Fruit fly (Drosophila melanogaster) whole organism, embryonic: ENCODE results near the gene CG43294.
A peak's percentile ranks its signal among the peaks of the same experiment; 100 is the strongest.

Experiments used
- Asciz ChIP-seq: fragments of 200-800 bp; sonication (Bioruptor generic); optimal IDR thresholded peaks from 2 replicates; lab custom pipeline; 2017; ENCODE audit warnings: missing biosample characterization, mild to moderate bottlenecking, missing genetic modification characterization, missing genetic modification reagents
- Bgb ChIP-seq: fragments of 200-800 bp; sonication (Bioruptor generic); IDR thresholded peaks from 2 replicates; pipeline ENCODE4 v1.3.6; 2022; ENCODE audit warnings: missing biosample characterization, missing genetic modification characterization; ENCODE audit not compliant: partially characterized antibody
- CG10959 ChIP-seq: fragments of 200-800 bp; sonication (Bioruptor generic); IDR thresholded peaks from 2 replicates; pipeline ENCODE4 v1.3.6; 2022; ENCODE audit warnings: missing biosample characterization, missing genetic modification characterization
- CG12236 ChIP-seq: fragments of 200-800 bp; sonication (Bioruptor generic); optimal IDR thresholded peaks from 2 replicates; lab custom pipeline; 2016; ENCODE audit warnings: missing biosample characterization, missing genetic modification characterization
- CG13775 ChIP-seq: fragments of 200-800 bp; sonication (Bioruptor generic); optimal IDR thresholded peaks from 3 replicates; lab custom pipeline; 2017; ENCODE audit warnings: missing biosample characterization, mild to moderate bottlenecking, missing genetic modification characterization
- CG14050 ChIP-seq: fragments of 200-800 bp; sonication (Bioruptor generic); IDR thresholded peaks from 3 replicates; pipeline ENCODE4 v1.3.6; 2022; ENCODE audit warnings: missing biosample characterization, missing genetic modification characterization
- CG18764 ChIP-seq: fragments of 200-800 bp; sonication (Bioruptor generic); optimal IDR thresholded peaks from 3 replicates; lab custom pipeline; 2016; ENCODE audit warnings: missing biosample characterization, missing genetic modification characterization
- CG2116 ChIP-seq: fragments of 200-800 bp; sonication (Bioruptor generic); optimal IDR thresholded peaks from 3 replicates; lab custom pipeline; 2018; ENCODE audit warnings: missing biosample characterization, mild to moderate bottlenecking, missing genetic modification characterization
- CG4854 ChIP-seq: fragments of 200-800 bp; sonication (Bioruptor generic); optimal IDR thresholded peaks from 2 replicates; lab custom pipeline; 2016; ENCODE audit warnings: missing biosample characterization, missing genetic modification characterization, inconsistent platforms
- CG7372 ChIP-seq: fragments of 200-800 bp; sonication (Bioruptor generic); IDR thresholded peaks from 2 replicates; pipeline ENCODE4 v1.3.6; 2022; ENCODE audit warnings: missing biosample characterization, missing genetic modification characterization
- CG8944 ChIP-seq: fragments of 200-800 bp; sonication (Bioruptor generic); optimal IDR thresholded peaks from 3 replicates; lab custom pipeline; 2016; ENCODE audit warnings: missing biosample characterization, missing genetic modification characterization
- Camta ChIP-seq: fragments of 200-800 bp; sonication (Bioruptor generic); optimal IDR thresholded peaks from 2 replicates; lab custom pipeline; 2016; ENCODE audit warnings: missing biosample characterization, missing genetic modification characterization
- CkIIα-i1 ChIP-seq: fragments of 200-800 bp; sonication (Bioruptor generic); IDR thresholded peaks from 2 replicates; pipeline ENCODE4 v1.3.6; 2022; ENCODE audit warnings: missing biosample characterization, missing genetic modification characterization
- Deaf1 ChIP-seq: fragments of 200-800 bp; optimal IDR thresholded peaks from 3 replicates; lab custom pipeline; 2019; ENCODE audit warnings: missing biosample characterization, mild to moderate bottlenecking, missing genetic modification characterization, moderate library complexity
- Dek ChIP-seq: fragments of 200-800 bp; sonication (Bioruptor generic); optimal IDR thresholded peaks from 3 replicates; lab custom pipeline; 2019; ENCODE audit warnings: missing biosample characterization, mild to moderate bottlenecking, missing genetic modification characterization, moderate library complexity
- Dfd ChIP-seq, 2 experiments: fragments of >200 bp; optimal IDR thresholded peaks; 2 replicates each; lab custom pipeline; 2017; ENCODE audit warnings: missing biosample characterization in 2 of 2, missing genetic modification characterization in 2 of 2
- Drgx ChIP-seq: fragments of 200-800 bp; sonication (Bioruptor generic); IDR thresholded peaks from 2 replicates; pipeline ENCODE4 v1.3.6; 2022; ENCODE audit warnings: missing biosample characterization, missing genetic modification characterization
- Ets65A ChIP-seq: fragments of 200-800 bp; sonication (Bioruptor generic); peaks from one replicate; lab custom pipeline; 2016; ENCODE audit warnings: missing biosample characterization, missing genetic modification characterization
- Fer3 ChIP-seq: fragments of 200-800 bp; sonication (Bioruptor generic); optimal IDR thresholded peaks from 2 replicates; lab custom pipeline; 2018; ENCODE audit warnings: missing biosample characterization, mild to moderate bottlenecking, missing genetic modification characterization, moderate library complexity
- Gsc ChIP-seq: fragments of 200-800 bp; sonication (Bioruptor generic); IDR thresholded peaks from 2 replicates; pipeline ENCODE4 v1.3.6; 2022; ENCODE audit warnings: missing biosample characterization, missing genetic modification characterization
- Hr78 ChIP-seq, 2 experiments: fragments of 200-800 bp in 1 of 2; fragments of >200 bp in 1 of 2; sonication (Bioruptor generic) in 1 of 2; optimal IDR thresholded peaks; 2 replicates each; lab custom pipeline; 2017 to 2019; ENCODE audit warnings: missing biosample characterization in 2 of 2, missing genetic modification characterization in 2 of 2, mild to moderate bottlenecking in 1 of 2, moderate library complexity in 1 of 2
- Lhr ChIP-seq: fragments of 200-800 bp; sonication (Bioruptor generic); optimal IDR thresholded peaks from 3 replicates; lab custom pipeline; 2017; ENCODE audit warnings: mild to moderate bottlenecking, missing biosample characterization, missing genetic modification reagents, missing genetic modification characterization
- MESR4 ChIP-seq: fragments of 200-800 bp; sonication (Bioruptor generic); optimal IDR thresholded peaks from 2 replicates; lab custom pipeline; 2018; ENCODE audit warnings: missing biosample characterization, mild to moderate bottlenecking, missing genetic modification characterization, moderate library complexity
- Mrtf ChIP-seq: fragments of 200-800 bp; sonication (Bioruptor generic); IDR thresholded peaks from 3 replicates; pipeline ENCODE4 v1.3.6; 2022; ENCODE audit warnings: missing biosample characterization, missing genetic modification characterization
- NK7.1 ChIP-seq: fragments of 200-800 bp; sonication (Bioruptor generic); optimal IDR thresholded peaks from 3 replicates; lab custom pipeline; 2016; ENCODE audit warnings: missing biosample characterization, missing genetic modification characterization
- Nf-YB ChIP-seq: fragments of 200-800 bp; sonication (Bioruptor generic); optimal IDR thresholded peaks from 3 replicates; lab custom pipeline; 2019; ENCODE audit warnings: missing biosample characterization, mild to moderate bottlenecking, missing genetic modification characterization, moderate library complexity
- Ptx1 ChIP-seq: fragments of 200-800 bp; sonication (Bioruptor generic); IDR thresholded peaks from 2 replicates; pipeline ENCODE4 v1.3.6; 2022; ENCODE audit warnings: missing biosample characterization, missing genetic modification characterization
- ac ChIP-seq: fragments of 200-800 bp; sonication (Bioruptor generic); optimal IDR thresholded peaks from 3 replicates; lab custom pipeline; 2017; ENCODE audit warnings: missing biosample characterization, mild to moderate bottlenecking, missing genetic modification characterization
- ase ChIP-seq: fragments of 200-800 bp; sonication (Bioruptor generic); IDR thresholded peaks from 3 replicates; pipeline ENCODE4 v1.3.6; 2022; ENCODE audit warnings: missing biosample characterization, missing genetic modification characterization
- danr ChIP-seq: fragments of 200-800 bp; sonication (Bioruptor generic); IDR thresholded peaks from 2 replicates; pipeline ENCODE4 v1.3.6; 2022; ENCODE audit warnings: missing biosample characterization, missing genetic modification characterization
- dimm ChIP-seq: fragments of 200-800 bp; sonication (Bioruptor generic); IDR thresholded peaks from 2 replicates; pipeline ENCODE4 v1.3.6; 2022; ENCODE audit warnings: missing biosample characterization, missing genetic modification characterization
- disco-r ChIP-seq: fragments of 200-800 bp; sonication (Bioruptor generic); optimal IDR thresholded peaks from 2 replicates; lab custom pipeline; 2016; ENCODE audit warnings: missing biosample characterization, missing genetic modification characterization
- dmrt11E ChIP-seq: fragments of 200-800 bp; sonication (Bioruptor generic); optimal IDR thresholded peaks from 3 replicates; lab custom pipeline; 2018; ENCODE audit warnings: missing biosample characterization, mild to moderate bottlenecking, missing genetic modification characterization, moderate library complexity
- dmrt99B ChIP-seq: fragments of 200-800 bp; sonication (Bioruptor generic); optimal IDR thresholded peaks from 2 replicates; lab custom pipeline; 2018; ENCODE audit warnings: missing biosample characterization, mild to moderate bottlenecking, missing genetic modification characterization, moderate library complexity
- dysf ChIP-seq: fragments of 200-800 bp; sonication (Bioruptor generic); IDR thresholded peaks from 3 replicates; pipeline ENCODE4 v1.3.6; 2022; ENCODE audit warnings: missing biosample characterization, missing genetic modification characterization
- ftz-f1 ChIP-seq: fragments of 200-800 bp; sonication (Bioruptor generic); optimal IDR thresholded peaks from 2 replicates; lab custom pipeline; 2016; ENCODE audit warnings: missing biosample characterization, missing genetic modification characterization
- gcm2 ChIP-seq: fragments of 200-800 bp; sonication (Bioruptor generic); optimal IDR thresholded peaks from 2 replicates; lab custom pipeline; 2016; ENCODE audit warnings: missing biosample characterization, missing genetic modification characterization
- hb ChIP-seq: fragments of 200-800 bp; sonication (Bioruptor generic); IDR thresholded peaks from 3 replicates; pipeline ENCODE4 v1.3.6; 2022; ENCODE audit warnings: missing biosample characterization, missing genetic modification characterization; ENCODE audit not compliant: partially characterized antibody
- jigr1 ChIP-seq: fragments of 200-800 bp; sonication (Bioruptor generic); IDR thresholded peaks from 3 replicates; pipeline ENCODE4 v1.3.6; 2022; ENCODE audit warnings: missing biosample characterization, missing genetic modification characterization
- lola ChIP-seq, 3 experiments: fragments of >200 bp in 2 of 3; fragments of 200-800 bp in 1 of 3; sonication (Bioruptor generic) in 1 of 3; optimal IDR thresholded peaks; 2 replicates each; lab custom pipeline; 2017 to 2019; ENCODE audit warnings: missing biosample characterization in 3 of 3, missing genetic modification characterization in 3 of 3, mild to moderate bottlenecking in 1 of 3, moderate library complexity in 1 of 3
- maf-S ChIP-seq: fragments of 200-800 bp; sonication (Bioruptor generic); optimal IDR thresholded peaks from 2 replicates; lab custom pipeline; 2016; ENCODE audit warnings: missing biosample characterization, missing genetic modification characterization
- nerfin-1 ChIP-seq: fragments of 200-800 bp; sonication (Bioruptor generic); optimal IDR thresholded peaks from 3 replicates; lab custom pipeline; 2019; ENCODE audit warnings: missing biosample characterization, mild to moderate bottlenecking, missing genetic modification characterization, moderate library complexity
- pho ChIP-seq: fragments of 200-800 bp; sonication (Bioruptor generic); optimal IDR thresholded peaks from 2 replicates; lab custom pipeline; 2016; ENCODE audit warnings: missing biosample characterization, missing genetic modification characterization
- ranshi ChIP-seq: fragments of 200-800 bp; sonication (Bioruptor generic); IDR thresholded peaks from 2 replicates; pipeline ENCODE4 v1.3.6; 2022; ENCODE audit warnings: missing biosample characterization, missing genetic modification characterization
- row ChIP-seq: fragments of 200-800 bp; sonication (Bioruptor generic); IDR thresholded peaks from 3 replicates; pipeline ENCODE4 v1.3.6; 2022; ENCODE audit warnings: missing biosample characterization, missing genetic modification characterization
- schlank ChIP-seq: fragments of 200-800 bp; sonication (Bioruptor generic); optimal IDR thresholded peaks from 2 replicates; lab custom pipeline; 2018; ENCODE audit warnings: missing biosample characterization, mild to moderate bottlenecking, missing genetic modification characterization
- sima ChIP-seq: fragments of 200-800 bp; sonication (Bioruptor generic); optimal IDR thresholded peaks from 2 replicates; lab custom pipeline; 2016; ENCODE audit warnings: missing biosample characterization, missing genetic modification characterization
- slbo ChIP-seq: fragments of 200-800 bp; sonication (Bioruptor generic); IDR thresholded peaks from 2 replicates; pipeline ENCODE4 v1.3.6; 2022; ENCODE audit warnings: missing biosample characterization, missing genetic modification characterization
- tgo ChIP-seq: fragments of 200-800 bp; sonication (Bioruptor generic); IDR thresholded peaks from 3 replicates; pipeline ENCODE4 v1.3.6; 2022; ENCODE audit warnings: missing biosample characterization, missing genetic modification characterization
- tio ChIP-seq: fragments of 200-800 bp; sonication (Bioruptor generic); optimal IDR thresholded peaks from 2 replicates; lab custom pipeline; 2017; ENCODE audit warnings: missing biosample characterization, missing genetic modification characterization, inconsistent platforms
- tll ChIP-seq, 2 experiments: fragments of 200-800 bp in 1 of 2; fragments of >200 bp in 1 of 2; sonication (Bioruptor generic) in 1 of 2; optimal IDR thresholded peaks; 2 replicates each; lab custom pipeline; 2017 to 2019; ENCODE audit warnings: missing biosample characterization in 2 of 2, missing genetic modification characterization in 2 of 2, mild to moderate bottlenecking in 1 of 2, moderate library complexity in 1 of 2
- vvl ChIP-seq: fragments of 200-800 bp; sonication (Bioruptor generic); IDR thresholded peaks from 2 replicates; pipeline ENCODE4 v1.3.6; 2022; ENCODE audit warnings: missing biosample characterization, missing genetic modification characterization

Gene CG43294

DNA sequence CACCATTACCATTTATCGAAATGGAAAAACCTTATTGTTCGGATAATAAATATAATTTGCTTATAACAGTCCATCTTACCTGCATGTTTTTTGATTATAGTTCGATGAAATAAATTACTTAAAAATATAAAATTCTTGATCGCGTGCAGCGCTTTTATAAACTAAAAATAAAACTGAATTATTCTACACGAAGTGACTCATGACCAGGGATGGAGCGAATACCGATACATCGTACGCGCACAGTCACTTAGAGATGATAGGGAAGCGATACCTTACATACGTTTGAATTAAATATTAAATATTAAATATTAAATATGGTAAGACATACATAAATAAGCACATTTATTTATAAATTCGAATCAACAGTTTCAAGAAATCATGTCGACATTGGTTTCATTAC lies 34.9 kb downstream of the CG43294 start, which contains the start of gene viaf (continued):
- no peak for TF ChIP-seq Dek (tag; lab: Kevin White, UChicago)
- no peak for TF ChIP-seq Hr78 (GFP tag; optimal IDR thresholded peaks at IDR 0.05; lab: Kevin White, UChicago)
- no peak for TF ChIP-seq lola (GFP tag; optimal IDR thresholded peaks at IDR 0.05; lab: Kevin White, UChicago)
- TF ChIP-seq gcm2 (GFP tag; lab: Kevin White, UChicago), result no peak
- no peak for TF ChIP-seq danr
- no peak for TF ChIP-seq CkIIα-i1
- no peak for TF ChIP-seq Gsc (GFP tag; lab: Robert Waterston, UW)
- no peak for TF ChIP-seq dmrt99B (tag; lab: Kevin White, UChicago)
- TF ChIP-seq CG8944, result no peak
- no peak for TF ChIP-seq maf-S (GFP tag; lab: Kevin White, UChicago)
- TF ChIP-seq disco-r, result no peak
- TF ChIP-seq tio (GFP tag; lab: Kevin White, UChicago), result no peak
- peak; percentile 76 for TF ChIP-seq MESR4 (GFP tag; lab: Kevin White, UChicago)
- no peak for TF ChIP-seq dimm
- no peak for TF ChIP-seq Deaf1
- no peak for TF ChIP-seq nerfin-1
- TF ChIP-seq vvl (GFP tag; lab: Robert Waterston, UW), result peak; percentile 77
- TF ChIP-seq CG12236, result no peak
- TF ChIP-seq Dfd (GFP tag; optimal IDR thresholded peaks at IDR 0.05; lab: Kevin White, UChicago), result no peak
- TF ChIP-seq CG18764, result peak; percentile 67
- peak; percentile 75; the same call in 2 of the 3 replicates for TF ChIP-seq jigr1 (GFP tag; lab: Robert Waterston, UW)
- TF ChIP-seq pho, result peak; percentile 10
- TF ChIP-seq row (GFP tag; lab: Robert Waterston, UW), result peak; percentile 86
- TF ChIP-seq dmrt11E (tag; lab: Kevin White, UChicago), result peak; percentile 55
- TF ChIP-seq CG10959 (GFP tag; lab: Robert Waterston, UW), result no peak
- no peak for TF ChIP-seq ac
- no peak for TF ChIP-seq tll (GFP tag; optimal IDR thresholded peaks at IDR 0.05; lab: Kevin White, UChicago)
- no peak; the same call in 2 of the 3 replicates for TF ChIP-seq ase
- TF ChIP-seq dysf (GFP tag; lab: Robert Waterston, UW), result peak; percentile 57; the same call in 2 of the 3 replicates
- TF ChIP-seq Asciz, result no peak
- TF ChIP-seq sima (GFP tag; lab: Kevin White, UChicago), result no peak
- TF ChIP-seq Drgx (GFP tag; lab: Robert Waterston, UW), result no peak
- no peak for TF ChIP-seq Mrtf (GFP tag; lab: Robert Waterston, UW)
- TF ChIP-seq hb (GFP tag; lab: Robert Waterston, UW), result peak; percentile 87
- peak; percentile 25; the same call in 1 of the 2 replicates for TF ChIP-seq CG7372 (GFP tag; lab: Robert Waterston, UW)
- no peak for TF ChIP-seq ftz-f1 (GFP tag; lab: Kevin White, UChicago)
- no peak for TF ChIP-seq CG4854 (GFP tag; lab: Kevin White, UChicago)
- peak; percentile 30; the same call in 1 of the 2 replicates for TF ChIP-seq Ptx1 (GFP tag; lab: Robert Waterston, UW)
- TF ChIP-seq ranshi (GFP tag; lab: Robert Waterston, UW), result no peak
- TF ChIP-seq Ets65A (GFP tag; lab: Kevin White, UChicago), result peak; percentile 86
- TF ChIP-seq Bgb (GFP tag; lab: Robert Waterston, UW), result peak; percentile 96
- no peak for TF ChIP-seq Camta
- TF ChIP-seq NK7.1 (GFP tag; lab: Kevin White, UChicago), result no peak
- TF ChIP-seq CG2116 (GFP tag; lab: Kevin White, UChicago), result peak; percentile 58
- TF ChIP-seq CG13775 (GFP tag; lab: Kevin White, UChicago), result peak; percentile 33
- TF ChIP-seq CG14050 (GFP tag; lab: Robert Waterston, UW), result no peak
- TF ChIP-seq slbo (GFP tag; lab: Robert Waterston, UW), result peak; percentile 82
- TF ChIP-seq Fer3, result no peak
- no peak for TF ChIP-seq schlank (tag; lab: Kevin White, UChicago)
- peak; percentile 29; the same call in 2 of the 3 replicates for TF ChIP-seq tgo (GFP tag; lab: Robert Waterston, UW)
- no peak for TF ChIP-seq Nf-YB (GFP tag; lab: Kevin White, UChicago)
- no peak for TF ChIP-seq Lhr (GFP tag; lab: Kevin White, UChicago)
